Worm (Caenorhabditis elegans) whole organism, L4 larva: ENCODE measurements around the gene F59B10.4.
A peak's percentile ranks its signal among the peaks of the same experiment; 100 is the strongest.

Experiments used
- F10B5.3 ChIP-seq: sonication (generic microtip); optimal IDR thresholded peaks from 2 replicates; lab custom pipeline; 2016; ENCODE audit warnings: mild to moderate bottlenecking, missing genetic modification characterization, missing compliant biosample characterization
- F49E8.2 ChIP-seq: sonication (generic microtip); optimal IDR thresholded peaks from 2 replicates; lab custom pipeline; 2016; ENCODE audit warnings: missing compliant biosample characterization, mild to moderate bottlenecking, missing genetic modification characterization, borderline replicate concordance
- Y48G9A.11 ChIP-seq: fragments of 200-800 bp; sonication (Bioruptor generic); IDR thresholded peaks from 2 replicates; pipeline ENCODE4 v1.3.6; 2022; ENCODE audit warnings: missing genetic modification reagents, missing genetic modification characterization, missing compliant biosample characterization
- Y5F2A.4 ChIP-seq: fragments of 200-800 bp; sonication (Bioruptor generic); optimal IDR thresholded peaks from 2 replicates; lab custom pipeline; 2018; ENCODE audit warnings: mild to moderate bottlenecking, missing genetic modification characterization, missing compliant biosample characterization
- ZK337.2 ChIP-seq: fragments of 200-800 bp; sonication (Bioruptor generic); IDR thresholded peaks from 2 replicates; pipeline ENCODE4 v1.3.6; 2022; ENCODE audit warnings: missing genetic modification reagents, missing genetic modification characterization, missing compliant biosample characterization
- aha-1 ChIP-seq: fragments of 150-350 bp; peaks from one replicate; lab custom pipeline; 2014; ENCODE audit warnings: missing biosample characterization, missing genetic modification characterization
- attf-4 ChIP-seq: sonication (generic microtip); optimal IDR thresholded peaks from 3 replicates; lab custom pipeline; 2017; ENCODE audit warnings: missing biosample characterization, missing genetic modification characterization
- ceh-28 ChIP-seq: fragments of 150-350 bp; optimal IDR thresholded peaks from 2 replicates; lab custom pipeline; 2014; ENCODE audit warnings: missing biosample characterization, missing genetic modification reagents, missing genetic modification characterization
- ceh-44 ChIP-seq: fragments of 200-800 bp; sonication (Bioruptor generic); IDR thresholded peaks from 2 replicates; pipeline ENCODE4 v1.3.6; 2022; ENCODE audit warnings: missing genetic modification reagents, missing genetic modification characterization, missing compliant biosample characterization
- daf-12 ChIP-seq: fragments of 150-350 bp; optimal IDR thresholded peaks from 2 replicates; lab custom pipeline; 2014; ENCODE audit warnings: missing biosample characterization, missing genetic modification reagents, missing genetic modification characterization
- daf-19 ChIP-seq: fragments of 200-800 bp; sonication (Bioruptor generic); conservative IDR thresholded peaks from 2 replicates; pipeline ENCODE4 v1.3.6; 2022; ENCODE audit warnings: missing genetic modification characterization, missing compliant biosample characterization
- dmd-9 ChIP-seq: fragments of 200-800 bp; sonication (Bioruptor generic); IDR thresholded peaks from 2 replicates; pipeline ENCODE4 v1.3.6; 2022; ENCODE audit warnings: missing genetic modification reagents, missing genetic modification characterization, missing compliant biosample characterization
- dpl-1 ChIP-seq: fragments of 150-350 bp; optimal IDR thresholded peaks from 2 replicates; lab custom pipeline; 2014; ENCODE audit warnings: missing biosample characterization, missing genetic modification reagents, missing genetic modification characterization
- duxl-1 ChIP-seq: sonication (generic microtip); optimal IDR thresholded peaks from 2 replicates; lab custom pipeline; 2016; ENCODE audit warnings: mild to moderate bottlenecking, missing genetic modification characterization, moderate library complexity, missing compliant biosample characterization; ENCODE audit not compliant: poor library complexity
- egl-43 ChIP-seq: fragments of 200-800 bp; sonication (Bioruptor generic); IDR thresholded peaks from 2 replicates; pipeline ENCODE4 v1.3.6; 2022; ENCODE audit warnings: missing genetic modification reagents, missing genetic modification characterization, missing compliant biosample characterization
- gei-8 ChIP-seq: fragments of 200-800 bp; sonication (Bioruptor generic); optimal IDR thresholded peaks from 2 replicates; lab custom pipeline; 2018; ENCODE audit warnings: mild to moderate bottlenecking, missing genetic modification characterization, missing compliant biosample characterization
- hif-1 ChIP-seq, 2 experiments: sonication (generic microtip); optimal IDR thresholded peaks; 2 replicates each; lab custom pipeline; 2016 to 2017; ENCODE audit warnings: missing compliant biosample characterization in 2 of 2, missing genetic modification characterization in 2 of 2, missing genetic modification reagents in 2 of 2, missing genotype in 2 of 2, mild to moderate bottlenecking in 1 of 2
- hlh-30 ChIP-seq: sonication (generic microtip); optimal IDR thresholded peaks from 2 replicates; lab custom pipeline; 2017; ENCODE audit warnings: antibody characterized with exemption, mild to moderate bottlenecking, missing genetic modification characterization, missing compliant biosample characterization; ENCODE audit not compliant: insufficient read depth
- hmg-1.1 ChIP-seq: fragments of 200-800 bp; sonication (Bioruptor generic); IDR thresholded peaks from 2 replicates; pipeline ENCODE4 v1.3.6; 2022; ENCODE audit warnings: missing genetic modification reagents, missing genetic modification characterization, missing compliant biosample characterization
- jun-1 ChIP-seq: fragments of 150-350 bp; optimal IDR thresholded peaks from 2 replicates; lab custom pipeline; 2014; ENCODE audit warnings: missing biosample characterization, missing genetic modification reagents, missing genetic modification characterization
- lin-13 ChIP-seq: fragments of 150-350 bp; optimal IDR thresholded peaks from 2 replicates; lab custom pipeline; 2014; ENCODE audit warnings: missing biosample characterization, missing genetic modification reagents, missing genetic modification characterization
- lin-38 ChIP-seq: fragments of 200-800 bp; sonication (Bioruptor generic); IDR thresholded peaks from 2 replicates; pipeline ENCODE4 v1.3.6; 2022; ENCODE audit warnings: missing genetic modification reagents, missing genetic modification characterization, missing compliant biosample characterization
- lin-39 ChIP-seq: fragments of 150-350 bp; optimal IDR thresholded peaks from 2 replicates; lab custom pipeline; 2014; ENCODE audit warnings: missing biosample characterization, missing genetic modification reagents, missing genetic modification characterization
- lir-3 ChIP-seq: sonication (generic microtip); optimal IDR thresholded peaks from 2 replicates; lab custom pipeline; 2016; ENCODE audit warnings: mild to moderate bottlenecking, missing genetic modification characterization, missing compliant biosample characterization
- lsy-2 ChIP-seq, 2 experiments: fragments of 150-350 bp in 1 of 2; sonication (generic microtip) in 1 of 2; optimal IDR thresholded peaks; 2 replicates each; lab custom pipeline; 2014 to 2017; ENCODE audit warnings: missing biosample characterization in 2 of 2, missing genetic modification characterization in 2 of 2
- madf-5 ChIP-seq, 2 experiments: fragments of 200-800 bp; sonication (Bioruptor generic); IDR thresholded peaks; 2 replicates each; pipeline ENCODE4 v1.3.6; 2022; ENCODE audit warnings: missing compliant biosample characterization in 2 of 2, missing genetic modification characterization in 2 of 2
- mep-1 ChIP-seq: fragments of 150-350 bp; sonication (generic microtip); optimal IDR thresholded peaks from 3 replicates; lab custom pipeline; 2014; ENCODE audit warnings: missing biosample characterization, missing genetic modification characterization
- mxl-2 ChIP-seq: fragments of 200-800 bp; sonication (Bioruptor generic); conservative IDR thresholded peaks from 2 replicates; pipeline ENCODE4 v1.3.6; 2022; ENCODE audit warnings: missing genetic modification reagents, missing genetic modification characterization, missing compliant biosample characterization
- nhr-28 ChIP-seq: fragments of 150-350 bp; optimal IDR thresholded peaks from 2 replicates; lab custom pipeline; 2014; ENCODE audit warnings: missing biosample characterization, missing genetic modification characterization
- set-16 ChIP-seq: fragments of 200-800 bp; sonication (Bioruptor generic); IDR thresholded peaks from 2 replicates; pipeline ENCODE4 v1.3.6; 2022; ENCODE audit warnings: missing genetic modification reagents, missing genetic modification characterization, missing compliant biosample characterization
- spr-1 ChIP-seq: sonication (generic microtip); optimal IDR thresholded peaks from 2 replicates; lab custom pipeline; 2016; ENCODE audit warnings: mild to moderate bottlenecking, missing genetic modification characterization, missing compliant biosample characterization
- tag-97 ChIP-seq: fragments of 200-800 bp; sonication (Bioruptor generic); IDR thresholded peaks from 2 replicates; pipeline ENCODE4 v1.3.6; 2022; ENCODE audit warnings: missing genetic modification characterization, missing compliant biosample characterization
- tra-1 ChIP-seq: fragments of 200-800 bp; sonication (Bioruptor generic); IDR thresholded peaks from 2 replicates; pipeline ENCODE4 v1.3.6; 2022; ENCODE audit warnings: missing genetic modification reagents, missing genetic modification characterization, missing compliant biosample characterization
- unc-130 ChIP-seq: sonication (generic microtip); optimal IDR thresholded peaks from 2 replicates; lab custom pipeline; 2016; ENCODE audit warnings: missing genetic modification reagents, missing genetic modification characterization, missing compliant biosample characterization
- unc-62 ChIP-seq, 3 experiments: fragments of 150-350 bp in 1 of 3; sonication (generic microtip); optimal IDR thresholded peaks in 2 of 3; peaks in 1 of 3; 1 replicate in 1 of 3; 2 replicates in 2 of 3; lab custom pipeline; 2014 to 2017; ENCODE audit warnings: missing biosample characterization in 3 of 3, missing genetic modification characterization in 3 of 3, missing genetic modification reagents in 3 of 3, missing genotype in 1 of 3
- zip-2 ChIP-seq: fragments of 150-350 bp; optimal IDR thresholded peaks from 2 replicates; lab custom pipeline; 2014; ENCODE audit warnings: missing biosample characterization, missing genetic modification characterization
- ztf-11 ChIP-seq: fragments of 150-350 bp; optimal IDR thresholded peaks from 2 replicates; lab custom pipeline; 2014; ENCODE audit warnings: missing biosample characterization, missing genetic modification characterization

The F59B10.4 gene

ce11 chrII:10537988-10538387, 19.1 kb upstream of the F59B10.4 start (continued):
- TF ChIP-seq attf-4 (tag; lab: Kevin White, UChicago): no peak
- TF ChIP-seq ceh-28 (tag; lab: Kevin White, UChicago): no peak
- TF ChIP-seq dmd-9 (GFP tag; lab: Robert Waterston, UW): peak; percentile 88
- TF ChIP-seq lir-3 (tag; lab: Kevin White, UChicago): no peak
- peak; percentile 61 for TF ChIP-seq aha-1
- TF ChIP-seq Y5F2A.4 (GFP tag; lab: Kevin White, UChicago): no peak
- no peak for TF ChIP-seq zip-2 (tag; lab: Kevin White, UChicago)
- peak; percentile 85 for TF ChIP-seq ZK337.2
- 0 out of 4 replicates have a peak, but pooled peaks of 1 of the 2 experiments have one; percentile 36 for TF ChIP-seq madf-5 (GFP tag; IDR thresholded peaks at IDR 0.05; lab: Robert Waterston, UW)
- 0 out of 2 replicates have a peak, but pooled peaks have one; percentile 73 for TF ChIP-seq tag-97 (GFP tag; lab: Robert Waterston, UW)
- peak in 1 of 2 experiments; percentile 78 for TF ChIP-seq hif-1 (tag; optimal IDR thresholded peaks at IDR 0.05; lab: Kevin White, UChicago)
- TF ChIP-seq mep-1 (tag; lab: Kevin White, UChicago): peak; percentile 42
- no peak for TF ChIP-seq ztf-11
- peak in 1 of 2 experiments; percentile 75 for TF ChIP-seq lsy-2 (tag; optimal IDR thresholded peaks at IDR 0.05; lab: Kevin White, UChicago)
- TF ChIP-seq ceh-44 (GFP tag; lab: Robert Waterston, UW): 0 out of 2 replicates have a peak, but pooled peaks have one; percentile 28
- TF ChIP-seq daf-19 (GFP tag; lab: Robert Waterston, UW): no peak
- TF ChIP-seq gei-8: no peak
- TF ChIP-seq nhr-28: no peak
- peak; percentile 66 for TF ChIP-seq tra-1 (GFP tag; lab: Robert Waterston, UW)
- TF ChIP-seq mxl-2: no peak
- peak; percentile 70 for TF ChIP-seq dpl-1 (GFP tag; lab: Kevin White, UChicago)
- no peak for TF ChIP-seq lin-13 (GFP tag; lab: Kevin White, UChicago)
- no peak for TF ChIP-seq daf-12
- peak; percentile 59 for TF ChIP-seq duxl-1 (tag; lab: Kevin White, UChicago)
- no peak for TF ChIP-seq hmg-1.1
- TF ChIP-seq lin-39: no peak
- TF ChIP-seq jun-1 (tag; lab: Kevin White, UChicago): no peak
- TF ChIP-seq set-16 (GFP tag; lab: Robert Waterston, UW): no peak
- TF ChIP-seq unc-130 (GFP tag; lab: Kevin White, UChicago): peak; percentile 63
- TF ChIP-seq Y48G9A.11: peak; percentile 68; the same call in 1 of the 2 replicates
- peak; percentile 4 for TF ChIP-seq spr-1 (tag; lab: Kevin White, UChicago)
- peak; percentile 63 for TF ChIP-seq lin-38

- no peak for TF ChIP-seq F49E8.2
- TF ChIP-seq unc-62 (GFP tag; optimal IDR thresholded peaks at IDR 0.05 in 1 of 2; lab: Kevin White, UChicago): no peak
- no peak for TF ChIP-seq unc-62 (tag; optimal IDR thresholded peaks at IDR 0.05; lab: Kevin White, UChicago)
- TF ChIP-seq, all 104 proteins: peak for 0
Measured at ce11 chrII:10537571-10537970, 18.7 kb upstream of the F59B10.4 start, which contains the start of gene R166.2. Gene R166.2, minus strand, starts transcription at chrII:10537671.

DNA sequence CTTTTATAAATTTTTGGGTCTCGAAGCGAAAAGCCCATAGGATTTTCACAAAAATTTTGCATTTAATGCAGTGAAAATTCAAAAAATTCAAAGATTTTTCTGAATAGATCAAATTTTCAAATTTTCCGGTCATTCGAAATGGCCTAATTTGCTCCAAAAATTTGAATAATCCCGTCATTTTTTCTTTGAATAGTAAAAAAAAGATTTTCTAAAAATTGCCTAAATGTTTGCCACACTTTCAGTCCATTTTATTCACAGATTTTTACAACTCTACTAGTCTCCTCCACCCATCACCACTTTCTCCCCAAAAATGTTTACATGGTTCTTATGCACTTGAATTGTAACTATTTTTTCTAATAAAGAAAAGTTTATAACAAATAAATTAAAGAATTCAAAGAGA, 15.1 kb upstream of the F59B10.4 start:
- TF ChIP-seq hlh-30 (tag; lab: Kevin White, UChicago) (no peak), aha-1 (peak; percentile 94)

ce11 chrII:10531604-10532003, 12.7 kb upstream of the F59B10.4 start:
- TF ChIP-seq F10B5.3 (tag; lab: Kevin White, UChicago) (no peak), egl-43 (0 out of 2 replicates have a peak, but pooled peaks have one; percentile 30), set-16 (GFP tag; lab: Robert Waterston, UW) (peak; percentile 74)
- TF ChIP-seq, all 104 proteins: peak for 2
